Worm (Caenorhabditis elegans) whole organism, L1 larva: ENCODE results near the gene F07F6.1.

Experiments
- C04F5.9 ChIP-seq: sonication (generic microtip); optimal IDR thresholded peaks from 2 replicates; lab custom pipeline; 2016; ENCODE audit warnings: missing genetic modification characterization, missing compliant biosample characterization
- C34B4.2 ChIP-seq: sonication (generic microtip); optimal IDR thresholded peaks from 2 replicates; lab custom pipeline; 2017; ENCODE audit warnings: mild to moderate bottlenecking, missing genetic modification characterization, missing compliant biosample characterization
- blmp-1 ChIP-seq: fragments of 150-350 bp; optimal IDR thresholded peaks from 2 replicates; lab custom pipeline; 2014; ENCODE audit warnings: missing biosample characterization, missing genetic modification characterization
- ceh-8 ChIP-seq: fragments of 200-800 bp; sonication (Bioruptor generic); optimal IDR thresholded peaks from 2 replicates; lab custom pipeline; 2018; ENCODE audit warnings: mild to moderate bottlenecking, missing genetic modification characterization, moderate library complexity, missing compliant biosample characterization
- ces-1 ChIP-seq: fragments of 150-350 bp; optimal IDR thresholded peaks from 2 replicates; lab custom pipeline; 2014; ENCODE audit warnings: missing biosample characterization, missing genetic modification reagents, missing genetic modification characterization
- dsc-1 ChIP-seq: sonication (generic microtip); optimal IDR thresholded peaks from 2 replicates; lab custom pipeline; 2016; ENCODE audit warnings: mild to moderate bottlenecking, missing genetic modification characterization, missing compliant biosample characterization
- efl-1 ChIP-seq, 4 experiments: fragments of 150-350 bp; optimal IDR thresholded peaks in 3 of 4; peaks in 1 of 4; 1 replicate in 1 of 4; 2 replicates in 3 of 4; lab custom pipeline; 2014; ENCODE audit warnings: missing biosample characterization in 2 of 4, missing genetic modification characterization in 2 of 4, missing genetic modification reagents in 2 of 4
- egl-13 ChIP-seq: sonication (generic microtip); optimal IDR thresholded peaks from 2 replicates; lab custom pipeline; 2016; ENCODE audit warnings: missing genotype, missing genetic modification reagents, missing genetic modification characterization, missing compliant biosample characterization
- egl-27 ChIP-seq, 2 experiments: fragments of 150-350 bp in 1 of 2; sonication (generic microtip); optimal IDR thresholded peaks; 3 replicates each; lab custom pipeline; 2017 to 2018; ENCODE audit warnings: missing biosample characterization in 2 of 2, missing genetic modification characterization in 2 of 2, missing genetic modification reagents in 2 of 2
- elt-2 ChIP-seq: sonication (generic microtip); optimal IDR thresholded peaks from 2 replicates; lab custom pipeline; 2016; ENCODE audit warnings: missing genetic modification characterization, mild to moderate bottlenecking, inconsistent platforms, missing compliant biosample characterization, missing genetic modification reagents
- elt-3 ChIP-seq, 6 experiments: fragments of 150-350 bp in 1 of 6; sonication (generic microtip); optimal IDR thresholded peaks; 2 replicates each; lab custom pipeline; 2017 to 2018; ENCODE audit warnings: missing biosample characterization in 6 of 6, missing genetic modification characterization in 6 of 6, inconsistent platforms in 1 of 6
- ets-5 ChIP-seq: fragments of 200-800 bp; sonication (Bioruptor generic); IDR thresholded peaks from 2 replicates; pipeline ENCODE4 v1.3.6; 2022; ENCODE audit warnings: missing genetic modification characterization, missing compliant biosample characterization
- fkh-10 ChIP-seq: sonication (generic microtip); optimal IDR thresholded peaks from 2 replicates; lab custom pipeline; 2017; ENCODE audit warnings: missing biosample characterization, missing genetic modification reagents, missing genetic modification characterization
- fkh-4 ChIP-seq: sonication (generic microtip); optimal IDR thresholded peaks from 2 replicates; lab custom pipeline; 2016; ENCODE audit warnings: missing compliant biosample characterization, missing genetic modification characterization, borderline replicate concordance
- fkh-8 ChIP-seq: sonication (generic microtip); optimal IDR thresholded peaks from 2 replicates; lab custom pipeline; 2016; ENCODE audit warnings: mild to moderate bottlenecking, missing genetic modification characterization, missing compliant biosample characterization
- grh-1 ChIP-seq: fragments of 200-800 bp; sonication (Bioruptor generic); IDR thresholded peaks from 2 replicates; pipeline ENCODE4 v1.3.6; 2022; ENCODE audit warnings: missing genetic modification reagents, missing genetic modification characterization, missing compliant biosample characterization
- hpl-2 ChIP-seq: fragments of 150-350 bp; optimal IDR thresholded peaks from 2 replicates; lab custom pipeline; 2014; ENCODE audit warnings: missing biosample characterization, missing genetic modification reagents, missing genetic modification characterization
- irx-1 ChIP-seq: sonication (generic microtip); optimal IDR thresholded peaks from 2 replicates; lab custom pipeline; 2016; ENCODE audit warnings: missing genetic modification characterization, missing compliant biosample characterization
- isw-1 ChIP-seq: fragments of 200-800 bp; sonication (Bioruptor generic); IDR thresholded peaks from 2 replicates; pipeline ENCODE4 v1.3.6; 2022; ENCODE audit warnings: missing genetic modification characterization, missing compliant biosample characterization
- lin-14 ChIP-seq: fragments of 200-800 bp; sonication (Bioruptor generic); optimal IDR thresholded peaks from 2 replicates; lab custom pipeline; 2018; ENCODE audit warnings: mild to moderate bottlenecking, missing genetic modification characterization, moderate library complexity, missing compliant biosample characterization
- lin-15B ChIP-seq: fragments of 150-350 bp; sonication (generic microtip); optimal IDR thresholded peaks from 3 replicates; lab custom pipeline; 2014; ENCODE audit warnings: missing biosample characterization, missing genetic modification characterization
- lir-3 ChIP-seq: sonication (generic microtip); optimal IDR thresholded peaks from 2 replicates; lab custom pipeline; 2016; ENCODE audit warnings: mild to moderate bottlenecking, missing genetic modification characterization, moderate library complexity, missing compliant biosample characterization; ENCODE audit not compliant: poor library complexity
- lsy-2 ChIP-seq, 2 experiments: fragments of 150-350 bp; optimal IDR thresholded peaks; 2 replicates each; lab custom pipeline; 2014; ENCODE audit warnings: missing biosample characterization in 2 of 2, missing genetic modification characterization in 2 of 2
- mef-2 ChIP-seq: fragments of 150-350 bp; optimal IDR thresholded peaks from 2 replicates; lab custom pipeline; 2014; ENCODE audit warnings: missing biosample characterization, missing genetic modification characterization
- nhr-11 ChIP-seq: fragments of 150-350 bp; optimal IDR thresholded peaks from 2 replicates; lab custom pipeline; 2014; ENCODE audit warnings: missing biosample characterization, missing genetic modification characterization
- nhr-12 ChIP-seq: sonication (generic microtip); optimal IDR thresholded peaks from 2 replicates; lab custom pipeline; 2017; ENCODE audit warnings: missing biosample characterization, missing genetic modification characterization
- nhr-71 ChIP-seq: sonication (generic microtip); optimal IDR thresholded peaks from 2 replicates; lab custom pipeline; 2016; ENCODE audit warnings: mild to moderate bottlenecking, missing genetic modification characterization, moderate library complexity, missing compliant biosample characterization
- nhr-76 ChIP-seq: sonication (generic microtip); optimal IDR thresholded peaks from 2 replicates; lab custom pipeline; 2017; ENCODE audit warnings: missing biosample characterization, missing genetic modification characterization
- nhr-85 ChIP-seq: sonication (generic microtip); peaks from one replicate; lab custom pipeline; 2016; ENCODE audit warnings: missing genetic modification characterization, inconsistent platforms, missing compliant biosample characterization
- pag-3 ChIP-seq: sonication (generic microtip); optimal IDR thresholded peaks from 2 replicates; lab custom pipeline; 2017; ENCODE audit warnings: missing genetic modification characterization, mild to moderate bottlenecking, missing compliant biosample characterization, antibody characterized with exemption, borderline replicate concordance; ENCODE audit not compliant: insufficient read depth
- pax-3 ChIP-seq: fragments of 200-800 bp; sonication (Bioruptor generic); optimal IDR thresholded peaks from 2 replicates; lab custom pipeline; 2018; ENCODE audit warnings: mild to moderate bottlenecking, missing genetic modification characterization, moderate library complexity, missing compliant biosample characterization
- pqm-1 ChIP-seq: sonication (generic microtip); optimal IDR thresholded peaks from 3 replicates; lab custom pipeline; 2017; ENCODE audit warnings: missing biosample characterization, missing genetic modification characterization
- rnt-1 ChIP-seq: sonication (generic microtip); optimal IDR thresholded peaks from 2 replicates; lab custom pipeline; 2016; ENCODE audit warnings: mild to moderate bottlenecking, missing genetic modification characterization, moderate library complexity, missing compliant biosample characterization
- snu-23 ChIP-seq: sonication (generic microtip); optimal IDR thresholded peaks from 2 replicates; lab custom pipeline; 2016; ENCODE audit warnings: missing genetic modification characterization, missing compliant biosample characterization
- sptf-1 ChIP-seq: fragments of 150-350 bp; optimal IDR thresholded peaks from 2 replicates; lab custom pipeline; 2014; ENCODE audit warnings: missing biosample characterization, missing genetic modification characterization
- unc-130 ChIP-seq: fragments of 150-350 bp; optimal IDR thresholded peaks from 2 replicates; lab custom pipeline; 2017; ENCODE audit warnings: missing biosample characterization, missing genetic modification characterization, inconsistent platforms
- unc-30 ChIP-seq: sonication (generic microtip); optimal IDR thresholded peaks from 2 replicates; lab custom pipeline; 2017; ENCODE audit warnings: missing biosample characterization, missing genetic modification characterization
- unc-62 ChIP-seq: fragments of 150-350 bp; optimal IDR thresholded peaks from 2 replicates; lab custom pipeline; 2014; ENCODE audit warnings: missing biosample characterization, missing genetic modification reagents, missing genetic modification characterization
- unc-86 ChIP-seq: sonication (generic microtip); optimal IDR thresholded peaks from 2 replicates; lab custom pipeline; 2016; ENCODE audit warnings: missing genetic modification characterization, missing compliant biosample characterization
- unc-98 ChIP-seq: fragments of 200-800 bp; sonication (Bioruptor generic); IDR thresholded peaks from 2 replicates; pipeline ENCODE4 v1.3.6; 2022; ENCODE audit warnings: missing genetic modification characterization, missing compliant biosample characterization
- xbp-1 ChIP-seq: sonication (generic microtip); optimal IDR thresholded peaks from 2 replicates; lab custom pipeline; 2016; ENCODE audit warnings: missing genetic modification characterization, missing compliant biosample characterization
- zag-1 ChIP-seq: fragments of 150-350 bp; optimal IDR thresholded peaks from 2 replicates; lab custom pipeline; 2014; ENCODE audit warnings: missing biosample characterization, missing genetic modification characterization
- ztf-4 ChIP-seq: fragments of 150-350 bp; optimal IDR thresholded peaks from 2 replicates; lab custom pipeline; 2014; ENCODE audit warnings: missing biosample characterization, missing genetic modification characterization

The F07F6.1 gene

ce11 chrII:5458683-5459410 lies 21.2 kb downstream of the F07F6.1 start (continued):
- TF ChIP-seq zag-1 (tag; lab: Kevin White, UChicago): no peak
- TF ChIP-seq egl-27 (tag; optimal IDR thresholded peaks at IDR 0.05; lab: Kevin White, UChicago): no peak
- peak in 4 of 6 experiments; percentile 11 to 73 (median 32) for TF ChIP-seq elt-3 (tag; optimal IDR thresholded peaks at IDR 0.05; lab: Kevin White, UChicago)
- TF ChIP-seq unc-130 (tag; lab: Kevin White, UChicago): peak; percentile 4
- TF ChIP-seq pqm-1 (tag; lab: Kevin White, UChicago): no peak
- TF ChIP-seq C34B4.2 (tag; lab: Kevin White, UChicago): no peak
- TF ChIP-seq pax-3: no peak
- no peak for TF ChIP-seq nhr-12 (tag; lab: Kevin White, UChicago)
- peak; percentile 2 for TF ChIP-seq nhr-71
- no peak for TF ChIP-seq pag-3 (tag; lab: Kevin White, UChicago)
- TF ChIP-seq blmp-1: peak; percentile 99
- no peak for TF ChIP-seq ztf-4
- no peak for TF ChIP-seq xbp-1 (tag; lab: Kevin White, UChicago)
- TF ChIP-seq, all 84 proteins: peak for 7

ce11 chrII:5459534-5459933 lies 21.8 kb downstream of the F07F6.1 start:
- peak in 1 of 6 experiments; percentile 58 for TF ChIP-seq elt-3 (tag; optimal IDR thresholded peaks at IDR 0.05; lab: Kevin White, UChicago)
- TF ChIP-seq nhr-85: peak; percentile 3
- TF ChIP-seq lin-15B: no peak
- TF ChIP-seq lin-14 (GFP tag; lab: Kevin White, UChicago): peak; percentile 37
- TF ChIP-seq C04F5.9 (tag; lab: Kevin White, UChicago): no peak
- TF ChIP-seq blmp-1: peak; percentile 90
- TF ChIP-seq unc-62 (GFP tag; lab: Kevin White, UChicago): no peak

ce11 chrII:5460911-5461310 lies 23.2 kb downstream of the F07F6.1 start:
- no peak for TF ChIP-seq grh-1 (GFP tag; lab: Robert Waterston, UW)
- no peak for TF ChIP-seq fkh-4 (tag; lab: Kevin White, UChicago)
- no peak for TF ChIP-seq irx-1 (tag; lab: Kevin White, UChicago)
- no peak for TF ChIP-seq mef-2 (tag; lab: Kevin White, UChicago)
- no peak for TF ChIP-seq lir-3 (tag; lab: Kevin White, UChicago)
- no peak for TF ChIP-seq unc-30 (tag; lab: Kevin White, UChicago)
- TF ChIP-seq ceh-8: no peak
- peak; percentile 33 for TF ChIP-seq nhr-85
- TF ChIP-seq isw-1 (GFP tag; lab: Robert Waterston, UW): no peak
- TF ChIP-seq nhr-12 (tag; lab: Kevin White, UChicago): no peak
- peak; percentile 15 for TF ChIP-seq lin-14 (GFP tag; lab: Kevin White, UChicago)
- peak in 1 of 6 experiments; percentile 43 for TF ChIP-seq elt-3 (tag; optimal IDR thresholded peaks at IDR 0.05; lab: Kevin White, UChicago)
- TF ChIP-seq hpl-2 (GFP tag; lab: Kevin White, UChicago): no peak
- TF ChIP-seq blmp-1: peak; percentile 62
- no peak for TF ChIP-seq fkh-8 (tag; lab: Kevin White, UChicago)
- no peak for TF ChIP-seq nhr-76 (tag; lab: Kevin White, UChicago)
- TF ChIP-seq unc-98 (GFP tag; lab: Robert Waterston, UW): no peak
- no peak for TF ChIP-seq egl-13 (tag; lab: Kevin White, UChicago)
- no peak for TF ChIP-seq elt-2 (tag; lab: Kevin White, UChicago)
- no peak for TF ChIP-seq lin-15B
- TF ChIP-seq, all 84 proteins: peak for 4

DNA sequence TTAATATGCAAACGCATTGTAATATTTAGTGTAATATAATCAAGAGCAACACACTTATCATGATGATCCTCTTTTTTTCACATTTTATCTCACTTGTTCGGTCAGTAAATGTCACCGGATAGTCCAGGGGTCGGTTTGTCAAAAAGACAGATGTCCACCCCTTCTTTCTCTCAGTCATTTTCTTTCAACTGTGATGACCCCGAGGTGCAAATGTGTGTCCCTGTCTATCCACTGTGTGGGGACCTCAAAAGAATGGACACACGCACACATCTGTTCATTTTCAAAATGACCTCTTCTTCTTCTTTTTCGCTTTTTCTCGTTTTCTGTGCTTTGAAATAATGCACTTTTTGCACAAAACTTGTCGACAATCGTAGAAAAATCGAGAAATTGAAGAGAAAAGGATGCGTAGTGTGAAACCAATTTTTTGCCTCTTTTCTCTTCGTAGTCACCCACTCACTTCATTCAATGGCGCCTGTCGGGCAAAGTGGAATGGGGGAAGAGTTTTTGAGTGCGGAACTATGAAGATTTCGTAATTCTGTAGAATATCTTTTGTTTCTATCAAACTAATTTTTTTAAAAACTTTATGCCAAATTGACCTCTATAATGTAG lies 26.1 kb downstream of the F07F6.1 start:
- TF ChIP-seq egl-13 (tag; lab: Kevin White, UChicago) (no peak), lsy-2 (tag; optimal IDR thresholded peaks at IDR 0.05; lab: Kevin White, UChicago) (peak; percentile 4 to 9), ces-1 (GFP tag; lab: Kevin White, UChicago) (no peak), sptf-1 (tag; lab: Kevin White, UChicago) (no peak), unc-130 (tag; lab: Kevin White, UChicago) (peak; percentile 26), nhr-11 (tag; lab: Kevin White, UChicago) (no peak), snu-23 (GFP tag; lab: Kevin White, UChicago) (no peak), grh-1 (GFP tag; lab: Robert Waterston, UW) (no peak), C04F5.9 (tag; lab: Kevin White, UChicago) (no peak), nhr-71 (peak; percentile 7), rnt-1 (tag; lab: Kevin White, UChicago) (peak; percentile 6), dsc-1 (tag; lab: Kevin White, UChicago) (peak; percentile 24), fkh-10 (GFP tag; lab: Kevin White, UChicago) (peak; percentile 23), efl-1 (optimal IDR thresholded peaks at IDR 0.05; lab: Kevin White, UChicago) (peak in 1 of 2 experiments; percentile 4), efl-1 (GFP tag; optimal IDR thresholded peaks at IDR 0.05 in 1 of 2; lab: Kevin White, UChicago) (peak in 1 of 2 experiments; percentile 86), lin-14 (GFP tag; lab: Kevin White, UChicago) (peak; percentile 65), unc-86 (tag; lab: Kevin White, UChicago) (no peak), ets-5 (GFP tag; lab: Robert Waterston, UW) (no peak), blmp-1 (peak; percentile 70)
